Fruit fly (Drosophila melanogaster): ENCODE results near the gene crq.

Gene crq

DNA sequence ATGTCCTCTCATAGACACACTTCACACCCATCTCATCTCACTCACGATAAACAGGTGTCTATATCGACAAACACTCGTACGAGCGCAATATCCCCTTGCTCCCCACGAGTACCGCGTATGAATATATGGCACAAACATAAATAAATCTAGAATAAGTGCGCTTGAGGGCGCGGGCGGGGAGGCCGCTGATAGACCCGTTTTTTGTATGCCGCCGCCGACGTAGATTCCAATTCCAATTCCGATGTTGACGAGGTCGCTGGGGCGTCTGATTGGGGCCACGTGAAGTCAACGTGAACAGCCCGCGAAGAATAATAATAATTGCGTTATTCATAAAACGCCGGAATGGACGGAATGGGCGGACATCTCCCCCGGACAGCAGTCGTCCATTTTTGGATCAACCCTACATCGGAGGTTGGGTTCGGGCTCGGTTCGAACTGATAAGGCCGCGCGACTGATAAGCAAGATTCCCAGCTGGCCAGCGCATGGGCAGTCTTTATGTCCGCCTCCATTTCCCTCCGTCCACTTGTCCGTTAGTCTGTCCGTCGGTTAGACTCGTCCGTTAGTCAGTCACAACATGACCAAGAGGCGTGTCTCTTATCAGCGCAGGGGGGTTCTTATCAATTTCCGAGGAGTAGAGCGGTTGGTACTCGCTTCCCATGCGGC lies 31.6 kb upstream of the crq start:
- no peak for TF ChIP-seq CG7101 (tag; optimal IDR thresholded peaks at IDR 0.05)
- peak; percentile 97 for TF ChIP-seq cic (GFP tag; optimal IDR thresholded peaks at IDR 0.05)
- TF ChIP-seq Crg-1 (GFP tag; optimal IDR thresholded peaks at IDR 0.05) = no peak
- TF ChIP-seq Clk (GFP tag; optimal IDR thresholded peaks at IDR 0.05) = no peak
- peak; percentile 92 for TF ChIP-seq kay (GFP tag; ENCODE audit: borderline replicate concordance)
- peak; percentile 71 for TF ChIP-seq CG12768 (GFP tag; optimal IDR thresholded peaks at IDR 0.05)
- TF ChIP-seq toe (GFP tag; optimal IDR thresholded peaks at IDR 0.05) = no peak
- no peak for TF ChIP-seq CG14711 (tag; optimal IDR thresholded peaks at IDR 0.05)
- TF ChIP-seq cnc (optimal IDR thresholded peaks at IDR 0.05) = no peak
- TF ChIP-seq CG33017 (tag; optimal IDR thresholded peaks at IDR 0.05) = no peak
- TF ChIP-seq CG1620 (GFP tag; optimal IDR thresholded peaks at IDR 0.05) = no peak
- no peak for TF ChIP-seq bab1 (GFP tag; optimal IDR thresholded peaks at IDR 0.05)
- peak; percentile 83 for TF ChIP-seq Mnt (GFP tag; optimal IDR thresholded peaks at IDR 0.05)
- TF ChIP-seq ovo (GFP tag; optimal IDR thresholded peaks at IDR 0.05) = peak; percentile 32
- TF ChIP-seq pad (GFP tag; optimal IDR thresholded peaks at IDR 0.05) = peak; percentile 26
- TF ChIP-seq Hr96 (GFP tag; optimal IDR thresholded peaks at IDR 0.05) = no peak
- peak; percentile 17 for TF ChIP-seq tj (GFP tag; optimal IDR thresholded peaks at IDR 0.05)
- TF ChIP-seq CG5204 (GFP tag; optimal IDR thresholded peaks at IDR 0.05) = no peak
- no peak for TF ChIP-seq CG11617 (GFP tag; optimal IDR thresholded peaks at IDR 0.05)
- TF ChIP-seq CG7045 (GFP tag; optimal IDR thresholded peaks at IDR 0.05) = peak; percentile 26

- TF ChIP-seq Hr96 (GFP tag; optimal IDR thresholded peaks at IDR 0.05) (no peak), CG12768 (GFP tag; optimal IDR thresholded peaks at IDR 0.05) (no peak), pad (GFP tag; optimal IDR thresholded peaks at IDR 0.05) (no peak), CG11617 (GFP tag; optimal IDR thresholded peaks at IDR 0.05) (no peak), CG33017 (tag; optimal IDR thresholded peaks at IDR 0.05) (no peak), tj (GFP tag; optimal IDR thresholded peaks at IDR 0.05) (no peak)
Measured at dm6 chr2L:483347-484280, 30.8 kb upstream of the crq start.

dm6 chr2L:482451-482844 lies 29.6 kb upstream of the crq start:
- TF ChIP-seq Crg-1 (GFP tag; optimal IDR thresholded peaks at IDR 0.05) (peak; percentile 24), CG11617 (GFP tag; optimal IDR thresholded peaks at IDR 0.05) (no peak), tj (GFP tag; optimal IDR thresholded peaks at IDR 0.05) (peak; percentile 71)

dm6 chr2L:481757-482450 lies 29.1 kb upstream of the crq start:
- TF ChIP-seq CG7045 (GFP tag; optimal IDR thresholded peaks at IDR 0.05) = peak; percentile 80
- TF ChIP-seq bab1 (GFP tag; optimal IDR thresholded peaks at IDR 0.05) = no peak
- TF ChIP-seq CG33017 (tag; optimal IDR thresholded peaks at IDR 0.05) = peak; percentile 11
- no peak for TF ChIP-seq pad (GFP tag; optimal IDR thresholded peaks at IDR 0.05)
- TF ChIP-seq cic (GFP tag; optimal IDR thresholded peaks at IDR 0.05) = no peak
- no peak for TF ChIP-seq CG1620 (GFP tag; optimal IDR thresholded peaks at IDR 0.05)
- TF ChIP-seq CG11617 (GFP tag; optimal IDR thresholded peaks at IDR 0.05) = peak; percentile 55
- TF ChIP-seq CG12768 (GFP tag; optimal IDR thresholded peaks at IDR 0.05) = no peak
- TF ChIP-seq tj (GFP tag; optimal IDR thresholded peaks at IDR 0.05) = no peak
- peak; percentile 48 for TF ChIP-seq CG7101 (tag; optimal IDR thresholded peaks at IDR 0.05)
- peak; percentile 45 for TF ChIP-seq CG14711 (tag; optimal IDR thresholded peaks at IDR 0.05)
- no peak for TF ChIP-seq Crg-1 (GFP tag; optimal IDR thresholded peaks at IDR 0.05)
- no peak for TF ChIP-seq cnc (optimal IDR thresholded peaks at IDR 0.05)
- TF ChIP-seq toe (GFP tag; optimal IDR thresholded peaks at IDR 0.05) = peak; percentile 53
- TF ChIP-seq CG5204 (GFP tag; optimal IDR thresholded peaks at IDR 0.05) = peak; percentile 69
- TF ChIP-seq ovo (GFP tag; optimal IDR thresholded peaks at IDR 0.05) = no peak
- peak; percentile 51 for TF ChIP-seq kay (GFP tag; ENCODE audit: borderline replicate concordance)
- peak; percentile 40 for TF ChIP-seq Hr96 (GFP tag; optimal IDR thresholded peaks at IDR 0.05)
- no peak for TF ChIP-seq Clk (GFP tag; optimal IDR thresholded peaks at IDR 0.05)
- TF ChIP-seq Mnt (GFP tag; optimal IDR thresholded peaks at IDR 0.05) = no peak

DNA sequence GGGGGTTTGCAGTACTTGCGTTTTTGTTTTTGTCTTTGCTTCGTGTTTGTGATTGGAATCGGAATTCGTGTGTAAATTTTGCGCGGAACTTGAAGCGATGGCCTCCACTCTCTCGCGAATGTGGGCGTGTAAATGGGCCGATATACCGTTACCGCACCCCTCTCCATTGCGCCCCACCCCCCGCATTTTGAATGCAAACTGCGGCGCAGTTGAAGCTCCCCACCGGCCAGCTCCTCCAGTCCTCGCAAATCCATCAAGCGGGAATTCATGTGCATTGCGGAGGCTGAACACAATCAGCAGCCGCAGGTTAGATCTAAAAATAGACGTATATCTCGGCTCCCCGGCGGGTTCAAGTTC lies 28.6 kb upstream of the crq start:
- peak; percentile 95 for TF ChIP-seq ovo (GFP tag; optimal IDR thresholded peaks at IDR 0.05)
- peak; percentile 43 for TF ChIP-seq cic (GFP tag; optimal IDR thresholded peaks at IDR 0.05)
- TF ChIP-seq CG7045 (GFP tag; optimal IDR thresholded peaks at IDR 0.05) = no peak
- no peak for TF ChIP-seq CG14711 (tag; optimal IDR thresholded peaks at IDR 0.05)
